Worm (Caenorhabditis elegans): ENCODE data around the gene snet-1.

DNA sequence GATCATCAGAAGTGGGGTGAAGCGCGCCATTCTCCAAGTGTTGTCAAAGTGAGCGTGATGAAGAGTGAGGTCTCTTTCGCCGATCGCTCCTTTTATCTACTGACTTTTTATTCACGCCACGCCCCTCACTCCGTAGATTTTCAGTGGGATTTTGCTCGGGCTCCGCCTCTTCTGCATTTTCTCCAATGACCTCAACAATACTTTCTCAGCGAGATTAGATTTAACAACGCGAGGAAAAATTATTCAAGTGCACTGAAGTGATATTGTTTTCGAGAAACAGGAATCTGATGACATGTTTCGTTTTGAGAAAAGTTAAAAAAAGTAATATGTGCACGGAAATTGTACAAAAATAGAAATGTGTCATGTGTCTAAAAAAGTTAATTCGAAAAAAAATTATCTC is at the start of gene snet-1:
- TF ChIP-seq ama-1 (optimal IDR thresholded peaks at IDR 0.05) (no peak), ets-7 (tag; optimal IDR thresholded peaks at IDR 0.05) (no peak), flt-1 (GFP tag; IDR thresholded peaks at IDR 0.05) (no peak), ceh-13 (GFP tag; optimal IDR thresholded peaks at IDR 0.05) (no peak), aly-1 (tag; optimal IDR thresholded peaks at IDR 0.05) (no peak), hmbx-1 (tag; optimal IDR thresholded peaks at IDR 0.05) (no peak), sea-1 (GFP tag; conservative IDR thresholded peaks at IDR 0.05) (no peak), hnd-1 (tag; optimal IDR thresholded peaks at IDR 0.05) (no peak), tbx-37 (GFP tag; conservative IDR thresholded peaks at IDR 0.05) (no peak), scrt-1 (GFP tag; IDR thresholded peaks at IDR 0.05) (no peak), hmg-4 (GFP tag; optimal IDR thresholded peaks at IDR 0.05) (no peak), tra-4 (tag; optimal IDR thresholded peaks at IDR 0.05) (no peak), tbx-11 (GFP tag; IDR thresholded peaks at IDR 0.05) (no peak)

Data from whole organism, early embryonic.